Fruit fly (Drosophila melanogaster) whole organism, embryonic: ENCODE data around the gene aln.

Source experiments
- Bdp1 ChIP-seq: fragments of 200-800 bp; sonication (Bioruptor generic); optimal IDR thresholded peaks from 3 replicates; lab custom pipeline; 2016; ENCODE audit warnings: missing biosample characterization, missing genetic modification characterization
- CG10147 ChIP-seq: fragments of 200-800 bp; sonication (Bioruptor generic); optimal IDR thresholded peaks from 2 replicates; lab custom pipeline; 2019; ENCODE audit warnings: missing biosample characterization, mild to moderate bottlenecking, missing genetic modification characterization, moderate library complexity
- CG10979 ChIP-seq: fragments of 200-800 bp; sonication (Bioruptor generic); optimal IDR thresholded peaks from 2 replicates; lab custom pipeline; 2018; ENCODE audit warnings: missing biosample characterization, mild to moderate bottlenecking, missing genetic modification characterization, moderate library complexity
- CG11695 ChIP-seq: fragments of 200-800 bp; sonication (Bioruptor generic); IDR thresholded peaks from 3 replicates; pipeline ENCODE4 v1.3.6; 2022; ENCODE audit warnings: missing biosample characterization, missing genetic modification characterization
- CG11723 ChIP-seq: fragments of 200-800 bp; sonication (Bioruptor generic); optimal IDR thresholded peaks from 2 replicates; lab custom pipeline; 2017; ENCODE audit warnings: missing biosample characterization, mild to moderate bottlenecking, missing genetic modification characterization
- CG13287 ChIP-seq: fragments of 200-800 bp; sonication (Bioruptor generic); IDR thresholded peaks from 2 replicates; pipeline ENCODE4 v1.3.6; 2022; ENCODE audit warnings: missing biosample characterization, missing genetic modification characterization; ENCODE audit not compliant: partially characterized antibody
- CG14050 ChIP-seq: fragments of 200-800 bp; sonication (Bioruptor generic); IDR thresholded peaks from 3 replicates; pipeline ENCODE4 v1.3.6; 2022; ENCODE audit warnings: missing biosample characterization, missing genetic modification characterization
- CG17328 ChIP-seq: fragments of 200-800 bp; sonication (Bioruptor generic); IDR thresholded peaks from 2 replicates; pipeline ENCODE4 v1.3.6; 2022; ENCODE audit warnings: missing biosample characterization, missing genetic modification characterization
- CG18599 ChIP-seq: fragments of 200-800 bp; sonication (Bioruptor generic); optimal IDR thresholded peaks from 3 replicates; lab custom pipeline; 2017; ENCODE audit warnings: missing biosample characterization, missing genetic modification characterization, mild to moderate bottlenecking, moderate library complexity, missing genetic modification reagents
- CG2875 ChIP-seq: fragments of 200-800 bp; sonication (Bioruptor generic); optimal IDR thresholded peaks from 2 replicates; lab custom pipeline; 2017; ENCODE audit warnings: missing biosample characterization, mild to moderate bottlenecking, missing genetic modification characterization, missing genetic modification reagents
- CG3847 ChIP-seq: fragments of 200-800 bp; sonication (Bioruptor generic); IDR thresholded peaks from 2 replicates; pipeline ENCODE4 v1.3.6; 2022; ENCODE audit warnings: missing biosample characterization, missing genetic modification characterization
- CG9437 ChIP-seq: fragments of 200-800 bp; sonication (Bioruptor generic); optimal IDR thresholded peaks from 2 replicates; lab custom pipeline; 2018; ENCODE audit warnings: missing biosample characterization, mild to moderate bottlenecking, missing genetic modification characterization
- CG9876 ChIP-seq: fragments of 200-800 bp; sonication (Bioruptor generic); optimal IDR thresholded peaks from 2 replicates; lab custom pipeline; 2016; ENCODE audit warnings: missing biosample characterization, missing genetic modification characterization
- D ChIP-seq, 2 experiments: fragments of 200-800 bp in 1 of 2; fragments of >200 bp in 1 of 2; sonication (Bioruptor generic) in 1 of 2; optimal IDR thresholded peaks; 2 replicates in 1 of 2; 3 replicates in 1 of 2; lab custom pipeline; 2017; ENCODE audit warnings: mild to moderate bottlenecking in 1 of 2, missing biosample characterization in 1 of 2, missing genetic modification characterization in 1 of 2, missing genetic modification reagents in 1 of 2
- Dbx ChIP-seq: fragments of 200-800 bp; sonication (Bioruptor generic); IDR thresholded peaks from 3 replicates; pipeline ENCODE4 v1.3.6; 2022; ENCODE audit warnings: missing biosample characterization, missing genetic modification characterization
- Dek ChIP-seq: fragments of 200-800 bp; sonication (Bioruptor generic); optimal IDR thresholded peaks from 3 replicates; lab custom pipeline; 2019; ENCODE audit warnings: missing biosample characterization, mild to moderate bottlenecking, missing genetic modification characterization, moderate library complexity
- Ets65A ChIP-seq: fragments of 200-800 bp; sonication (Bioruptor generic); peaks from one replicate; lab custom pipeline; 2016; ENCODE audit warnings: missing biosample characterization, missing genetic modification characterization
- Ets97D ChIP-seq: fragments of 200-800 bp; sonication (Bioruptor generic); optimal IDR thresholded peaks from 3 replicates; lab custom pipeline; 2016; ENCODE audit warnings: missing biosample characterization, missing genetic modification characterization
- Fer2 ChIP-seq: fragments of 200-800 bp; sonication (Bioruptor generic); optimal IDR thresholded peaks from 2 replicates; lab custom pipeline; 2018; ENCODE audit warnings: missing biosample characterization, mild to moderate bottlenecking, missing genetic modification characterization, moderate library complexity
- HHEX ChIP-seq: fragments of 200-800 bp; sonication (Bioruptor generic); optimal IDR thresholded peaks from 3 replicates; lab custom pipeline; 2017; ENCODE audit warnings: missing biosample characterization, mild to moderate bottlenecking, missing genetic modification characterization, missing genetic modification reagents
- HmgZ ChIP-seq: fragments of 200-800 bp; sonication (Bioruptor generic); optimal IDR thresholded peaks from 2 replicates; lab custom pipeline; 2018; ENCODE audit warnings: missing biosample characterization, mild to moderate bottlenecking, missing genetic modification characterization
- MBD-R2 ChIP-seq: fragments of 200-800 bp; sonication (Bioruptor generic); IDR thresholded peaks from 2 replicates; pipeline ENCODE4 v1.3.6; 2022; ENCODE audit warnings: missing biosample characterization, missing genetic modification characterization
- Myb ChIP-seq: fragments of 200-800 bp; sonication (Bioruptor generic); optimal IDR thresholded peaks from 2 replicates; lab custom pipeline; 2016; ENCODE audit warnings: missing biosample characterization, missing genetic modification characterization
- NFAT ChIP-seq: fragments of 200-800 bp; sonication (Bioruptor generic); IDR thresholded peaks from 2 replicates; pipeline ENCODE4 v1.3.6; 2022; ENCODE audit warnings: missing biosample characterization, missing genetic modification characterization
- Nf-YB ChIP-seq: fragments of 200-800 bp; sonication (Bioruptor generic); optimal IDR thresholded peaks from 3 replicates; lab custom pipeline; 2019; ENCODE audit warnings: missing biosample characterization, mild to moderate bottlenecking, missing genetic modification characterization, moderate library complexity
- Nf-YC ChIP-seq: fragments of 200-800 bp; optimal IDR thresholded peaks from 3 replicates; lab custom pipeline; 2019; ENCODE audit warnings: missing biosample characterization, mild to moderate bottlenecking, missing genetic modification characterization, moderate library complexity
- Rx ChIP-seq: fragments of 200-800 bp; sonication (Bioruptor generic); IDR thresholded peaks from 2 replicates; pipeline ENCODE4 v1.3.6; 2022; ENCODE audit warnings: missing biosample characterization, missing genetic modification characterization
- TFAM ChIP-seq: fragments of 200-800 bp; sonication (Bioruptor generic); optimal IDR thresholded peaks from 2 replicates; lab custom pipeline; 2017; ENCODE audit warnings: missing biosample characterization, missing genetic modification characterization, inconsistent platforms
- ash1 ChIP-seq: fragments of 200-800 bp; sonication (Bioruptor generic); optimal IDR thresholded peaks from 2 replicates; lab custom pipeline; 2018; ENCODE audit warnings: missing biosample characterization, mild to moderate bottlenecking, missing genetic modification characterization
- ato ChIP-seq: fragments of 200-800 bp; sonication (Bioruptor generic); IDR thresholded peaks from 2 replicates; pipeline ENCODE4 v1.3.6; 2022; ENCODE audit warnings: missing biosample characterization, missing genetic modification characterization; ENCODE audit not compliant: partially characterized antibody
- az2 ChIP-seq: fragments of 200-800 bp; sonication (Bioruptor generic); optimal IDR thresholded peaks from 3 replicates; lab custom pipeline; 2016; ENCODE audit warnings: missing biosample characterization, missing genetic modification characterization
- cg ChIP-seq: fragments of 200-800 bp; sonication (Bioruptor generic); optimal IDR thresholded peaks from 3 replicates; lab custom pipeline; 2019; ENCODE audit warnings: missing biosample characterization, mild to moderate bottlenecking, missing genetic modification characterization, moderate library complexity
- chif ChIP-seq, 2 experiments: fragments of 200-800 bp; sonication (Bioruptor generic); optimal IDR thresholded peaks; 3 replicates each; lab custom pipeline; 2016; ENCODE audit warnings: missing biosample characterization in 2 of 2, missing genetic modification characterization in 2 of 2
- chm ChIP-seq: fragments of 200-800 bp; sonication (Bioruptor generic); IDR thresholded peaks from 2 replicates; pipeline ENCODE4 v1.3.6; 2022; ENCODE audit warnings: missing biosample characterization, missing genetic modification characterization
- ci ChIP-seq: fragments of 200-800 bp; sonication (Bioruptor generic); IDR thresholded peaks from 3 replicates; pipeline ENCODE4 v1.3.6; 2022; ENCODE audit warnings: missing biosample characterization, missing genetic modification characterization
- disco-r ChIP-seq: fragments of 200-800 bp; sonication (Bioruptor generic); optimal IDR thresholded peaks from 2 replicates; lab custom pipeline; 2016; ENCODE audit warnings: missing biosample characterization, missing genetic modification characterization
- dysf ChIP-seq: fragments of 200-800 bp; sonication (Bioruptor generic); IDR thresholded peaks from 3 replicates; pipeline ENCODE4 v1.3.6; 2022; ENCODE audit warnings: missing biosample characterization, missing genetic modification characterization
- ind ChIP-seq: fragments of 200-800 bp; sonication (Bioruptor generic); optimal IDR thresholded peaks from 3 replicates; lab custom pipeline; 2016; ENCODE audit warnings: missing biosample characterization, missing genetic modification characterization
- jing ChIP-seq: fragments of 200-800 bp; sonication (Bioruptor generic); optimal IDR thresholded peaks from 2 replicates; lab custom pipeline; 2018; ENCODE audit warnings: missing biosample characterization, mild to moderate bottlenecking, missing genetic modification characterization
- kni ChIP-seq: fragments of 200-800 bp; sonication (Bioruptor generic); optimal IDR thresholded peaks from 3 replicates; lab custom pipeline; 2017; ENCODE audit warnings: mild to moderate bottlenecking, missing biosample characterization, missing genetic modification reagents, missing genetic modification characterization
- lola ChIP-seq, 3 experiments: fragments of >200 bp in 2 of 3; fragments of 200-800 bp in 1 of 3; sonication (Bioruptor generic) in 1 of 3; optimal IDR thresholded peaks; 2 replicates each; lab custom pipeline; 2017 to 2019; ENCODE audit warnings: missing biosample characterization in 3 of 3, missing genetic modification characterization in 3 of 3, mild to moderate bottlenecking in 1 of 3, moderate library complexity in 1 of 3
- luna ChIP-seq: fragments of 200-800 bp; sonication (Bioruptor generic); optimal IDR thresholded peaks from 2 replicates; lab custom pipeline; 2016; ENCODE audit warnings: missing biosample characterization, missing genetic modification characterization
- maf-S ChIP-seq: fragments of 200-800 bp; sonication (Bioruptor generic); optimal IDR thresholded peaks from 2 replicates; lab custom pipeline; 2016; ENCODE audit warnings: missing biosample characterization, missing genetic modification characterization
- nau ChIP-seq: fragments of 200-800 bp; sonication (Bioruptor generic); optimal IDR thresholded peaks from 3 replicates; lab custom pipeline; 2017; ENCODE audit warnings: missing biosample characterization, mild to moderate bottlenecking, missing genetic modification characterization, missing genetic modification reagents
- pan ChIP-seq, 4 experiments: fragments of >200 bp in 3 of 4; fragments of 200-800 bp in 1 of 4; sonication (Bioruptor generic) in 1 of 4; optimal IDR thresholded peaks in 3 of 4; IDR thresholded peaks in 1 of 4; 2 replicates each; pipeline versions ENCODE4 v1.3.6 to Lab custom; 2017 to 2022; ENCODE audit warnings: missing biosample characterization in 2 of 4, missing genetic modification characterization in 2 of 4, mixed read lengths in 1 of 4
- shn ChIP-seq: fragments of 200-800 bp; sonication (Bioruptor generic); optimal IDR thresholded peaks from 3 replicates; lab custom pipeline; 2016; ENCODE audit warnings: missing biosample characterization, missing genetic modification characterization
- sqz ChIP-seq: fragments of 200-800 bp; sonication (Bioruptor generic); optimal IDR thresholded peaks from 3 replicates; lab custom pipeline; 2018; ENCODE audit warnings: missing biosample characterization, mild to moderate bottlenecking, missing genetic modification characterization
- vfl ChIP-seq: fragments of 200-800 bp; sonication (Bioruptor generic); optimal IDR thresholded peaks from 2 replicates; lab custom pipeline; 2016; ENCODE audit warnings: missing biosample characterization, missing genetic modification characterization
- wdn ChIP-seq: fragments of 200-800 bp; sonication (Bioruptor generic); IDR thresholded peaks from 2 replicates; pipeline ENCODE4 v1.3.6; 2022; ENCODE audit warnings: missing biosample characterization, missing genetic modification characterization
- wor ChIP-seq: fragments of 200-800 bp; sonication (Bioruptor generic); IDR thresholded peaks from 2 replicates; pipeline ENCODE4 v1.3.6; 2022; ENCODE audit warnings: missing biosample characterization, missing genetic modification characterization

The aln gene

DNA sequence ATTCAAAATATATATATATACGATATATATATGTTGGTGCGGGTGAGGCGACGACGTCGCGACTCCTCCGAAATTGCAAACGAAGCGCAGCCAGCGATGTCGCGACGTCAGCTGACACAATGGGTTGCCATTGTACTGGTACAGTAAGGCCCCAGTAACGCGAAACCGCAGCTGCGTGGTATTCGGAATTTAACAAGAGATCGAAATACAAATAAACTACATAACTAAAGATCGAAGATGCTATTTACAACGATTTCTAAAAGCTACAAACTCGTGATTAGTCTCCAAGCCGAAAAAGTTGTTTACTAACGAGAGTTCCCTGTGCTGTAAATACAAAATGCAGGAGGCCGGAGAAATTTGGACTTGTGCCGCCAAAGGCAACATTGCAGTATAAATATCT lies 38.8 kb downstream of the aln start (continued):
- TF ChIP-seq lola (GFP tag; optimal IDR thresholded peaks at IDR 0.05; lab: Kevin White, UChicago) = peak in 1 of 3 experiments; percentile 77
- peak; percentile 76 to 78 for TF ChIP-seq chif (GFP tag; optimal IDR thresholded peaks at IDR 0.05; lab: Kevin White, UChicago)
- TF ChIP-seq CG3847 (GFP tag; lab: Robert Waterston, UW) = peak; percentile 41
- TF ChIP-seq NFAT (GFP tag; lab: Robert Waterston, UW) = no peak
- TF ChIP-seq shn (GFP tag; lab: Kevin White, UChicago) = peak; percentile 37
- TF ChIP-seq sqz (GFP tag; lab: Kevin White, UChicago) = peak; percentile 46
- TF ChIP-seq kni = no peak
- TF ChIP-seq MBD-R2 (GFP tag; lab: Robert Waterston, UW) = peak; percentile 43; the same call in 1 of the 2 replicates
- peak; percentile 87 for TF ChIP-seq az2 (GFP tag; lab: Kevin White, UChicago)
- peak; percentile 17 for TF ChIP-seq Nf-YB
- TF ChIP-seq jing (GFP tag; lab: Kevin White, UChicago) = peak; percentile 76
- TF ChIP-seq disco-r (GFP tag; lab: Kevin White, UChicago) = no peak
- TF ChIP-seq wor (GFP tag; lab: Robert Waterston, UW) = peak; percentile 71
- peak; percentile 63 for TF ChIP-seq nau
- TF ChIP-seq Dek (tag; lab: Kevin White, UChicago) = no peak
- peak; percentile 76 for TF ChIP-seq dysf
- TF ChIP-seq Rx = peak; percentile 74
- no peak for TF ChIP-seq CG13287 (GFP tag; lab: Robert Waterston, UW)
- TF ChIP-seq ash1 (GFP tag; lab: Kevin White, UChicago) = no peak
- no peak for TF ChIP-seq wdn (GFP tag; lab: Robert Waterston, UW)
- TF ChIP-seq Fer2 (tag; lab: Kevin White, UChicago) = no peak
- no peak for TF ChIP-seq luna (GFP tag; lab: Kevin White, UChicago)
- TF ChIP-seq Nf-YC (tag; lab: Kevin White, UChicago) = no peak
- TF ChIP-seq CG10147 (GFP tag; lab: Kevin White, UChicago) = peak; percentile 35
- peak; percentile 63 for TF ChIP-seq CG11723 (GFP tag; lab: Kevin White, UChicago)
- no peak for TF ChIP-seq pan (optimal IDR thresholded peaks at IDR 0.05; lab: Kevin White, UChicago)
- peak in 1 of 2 experiments; percentile 82 for TF ChIP-seq pan (GFP tag; optimal IDR thresholded peaks at IDR 0.05 in 1 of 2, IDR thresholded peaks at IDR 0.05 in 1 of 2)
- peak; percentile 63 for TF ChIP-seq HHEX (GFP tag; lab: Kevin White, UChicago)
- no peak for TF ChIP-seq Dbx (GFP tag; lab: Robert Waterston, UW)
- TF ChIP-seq D (optimal IDR thresholded peaks at IDR 0.05; lab: Kevin White, UChicago) = no peak
- peak; percentile 72 for TF ChIP-seq D (GFP tag; optimal IDR thresholded peaks at IDR 0.05; lab: Kevin White, UChicago)
- TF ChIP-seq vfl (GFP tag; lab: Kevin White, UChicago) = no peak
- TF ChIP-seq Bdp1 (GFP tag; lab: Kevin White, UChicago) = peak; percentile 27
- peak; percentile 49 for TF ChIP-seq CG9437 (GFP tag; lab: Kevin White, UChicago)
- TF ChIP-seq cg = no peak
- peak; percentile 64 for TF ChIP-seq CG18599
- TF ChIP-seq HmgZ (tag; lab: Kevin White, UChicago) = peak; percentile 31
- TF ChIP-seq maf-S (GFP tag; lab: Kevin White, UChicago) = peak; percentile 27
- TF ChIP-seq CG10979 (tag; lab: Kevin White, UChicago) = peak; percentile 79
- no peak for TF ChIP-seq ato (GFP tag; lab: Robert Waterston, UW)
- peak; percentile 77 for TF ChIP-seq CG14050
- TF ChIP-seq Ets97D = peak; percentile 23
- TF ChIP-seq CG17328 (GFP tag; lab: Robert Waterston, UW) = peak; percentile 81
- TF ChIP-seq Ets65A = peak; percentile 94
- TF ChIP-seq Myb (GFP tag; lab: Kevin White, UChicago) = peak; percentile 11
- TF ChIP-seq ci (GFP tag; lab: Robert Waterston, UW) = peak; percentile 95
- peak; percentile 21 for TF ChIP-seq CG9876 (GFP tag; lab: Kevin White, UChicago)
- TF ChIP-seq CG2875 = peak; percentile 64
- TF ChIP-seq TFAM (GFP tag; lab: Kevin White, UChicago) = peak; percentile 17
- TF ChIP-seq CG11695 (GFP tag; lab: Robert Waterston, UW) = peak; percentile 74; the same call in 1 of the 3 replicates
- peak; percentile 78 for TF ChIP-seq ind (GFP tag; lab: Kevin White, UChicago)
- TF ChIP-seq chm (GFP tag; lab: Robert Waterston, UW) = peak; percentile 79
